Worm (Caenorhabditis elegans): ENCODE data around the gene str-8.
"Not testable (repeated sequence)": the region's sequence is repeated elsewhere in the genome, so short reads cannot be mapped to it uniquely, and the experiment has no call there.

The str-8 gene

ce11 chrV:15773941-15774340, 19.1 kb downstream of the str-8 start:
- TF ChIP-seq T22C8.4 (GFP tag; IDR thresholded peaks at IDR 0.05), result no peak
- no peak for TF ChIP-seq tab-1 (GFP tag; IDR thresholded peaks at IDR 0.05)
- TF ChIP-seq ztf-29 (GFP tag; IDR thresholded peaks at IDR 0.05), result no peak
- no peak for TF ChIP-seq med-1 (GFP tag; optimal IDR thresholded peaks at IDR 0.05; ENCODE audit: insufficient read depth)
- TF ChIP-seq klf-2 (GFP tag; conservative IDR thresholded peaks at IDR 0.05), result no peak
- TF ChIP-seq ref-1 (GFP tag; conservative IDR thresholded peaks at IDR 0.05), result no peak
- TF ChIP-seq cog-1 (tag; optimal IDR thresholded peaks at IDR 0.05), result no peak

- no peak for TF ChIP-seq cog-1 (tag; optimal IDR thresholded peaks at IDR 0.05)
- no peak for TF ChIP-seq med-1 (GFP tag; optimal IDR thresholded peaks at IDR 0.05; ENCODE audit: insufficient read depth)
- TF ChIP-seq tab-1 (GFP tag; IDR thresholded peaks at IDR 0.05), result no peak
- TF ChIP-seq T22C8.4 (GFP tag; IDR thresholded peaks at IDR 0.05), result no peak
- TF ChIP-seq flt-1 (GFP tag; IDR thresholded peaks at IDR 0.05), result no peak
- TF ChIP-seq ref-1 (GFP tag; conservative IDR thresholded peaks at IDR 0.05), result no peak
- no peak for TF ChIP-seq klf-2 (GFP tag; conservative IDR thresholded peaks at IDR 0.05)
- no peak for TF ChIP-seq ztf-23 (GFP tag; IDR thresholded peaks at IDR 0.05)
- no peak for TF ChIP-seq ztf-29 (GFP tag; IDR thresholded peaks at IDR 0.05)
Measured at ce11 chrV:15776651-15777050, 21.8 kb downstream of the str-8 start, which contains the start of gene nhr-283. TSS of gene nhr-283 (minus strand) at chrV:15776751.

- TF ChIP-seq klf-2 (GFP tag; conservative IDR thresholded peaks at IDR 0.05) (no peak), ref-1 (GFP tag; conservative IDR thresholded peaks at IDR 0.05) (no peak), tab-1 (GFP tag; IDR thresholded peaks at IDR 0.05) (no peak), med-1 (GFP tag; optimal IDR thresholded peaks at IDR 0.05; ENCODE audit: insufficient read depth) (no peak), ztf-29 (GFP tag; IDR thresholded peaks at IDR 0.05) (no peak)
Measured at ce11 chrV:15779128-15779729, 24.4 kb downstream of the str-8 start, which contains the start of the genes nhr-285 and irld-52. TSS of gene nhr-285 (minus strand) at chrV:15779228. TSS of gene irld-52 (plus strand) at chrV:15779679.

- no peak for TF ChIP-seq ztf-23 (GFP tag; IDR thresholded peaks at IDR 0.05)
- no peak for TF ChIP-seq tab-1 (GFP tag; IDR thresholded peaks at IDR 0.05)
- TF ChIP-seq med-1 (GFP tag; optimal IDR thresholded peaks at IDR 0.05; ENCODE audit: insufficient read depth), result no peak
- TF ChIP-seq klf-2 (GFP tag; conservative IDR thresholded peaks at IDR 0.05), result no peak
- TF ChIP-seq T22C8.4 (GFP tag; IDR thresholded peaks at IDR 0.05), result no peak
- TF ChIP-seq ztf-29 (GFP tag; IDR thresholded peaks at IDR 0.05), result no peak
- TF ChIP-seq ref-1 (GFP tag; conservative IDR thresholded peaks at IDR 0.05), result no peak
- TF ChIP-seq cog-1 (tag; optimal IDR thresholded peaks at IDR 0.05), result no peak
- no peak for TF ChIP-seq flt-1 (GFP tag; IDR thresholded peaks at IDR 0.05)
Measured at ce11 chrV:15781086-15781485, 26.3 kb downstream of the str-8 start, which contains the start of gene T26E4.2. TSS of gene T26E4.2 (plus strand) at chrV:15781386.

- TF ChIP-seq T22C8.4 (GFP tag; IDR thresholded peaks at IDR 0.05) (no peak), ref-1 (GFP tag; conservative IDR thresholded peaks at IDR 0.05) (no peak), flt-1 (GFP tag; IDR thresholded peaks at IDR 0.05) (no peak), ztf-23 (GFP tag; IDR thresholded peaks at IDR 0.05) (no peak), klf-2 (GFP tag; conservative IDR thresholded peaks at IDR 0.05) (no peak), cog-1 (tag; optimal IDR thresholded peaks at IDR 0.05) (no peak), ztf-29 (GFP tag; IDR thresholded peaks at IDR 0.05) (no peak), tab-1 (GFP tag; IDR thresholded peaks at IDR 0.05) (no peak), med-1 (GFP tag; optimal IDR thresholded peaks at IDR 0.05; ENCODE audit: insufficient read depth) (no peak)
Measured at ce11 chrV:15782494-15782893, 27.7 kb downstream of the str-8 start, which contains the start of gene T26E4.3. TSS of gene T26E4.3 (plus strand) at chrV:15782794.

ce11 chrV:15792409-15792808, 37.6 kb downstream of the str-8 start, which contains the start of gene T26E4.4:
TSS of gene T26E4.4 (minus strand) at chrV:15792509.
- TF ChIP-seq ztf-29 (GFP tag; IDR thresholded peaks at IDR 0.05) (no peak), tab-1 (GFP tag; IDR thresholded peaks at IDR 0.05) (no peak), ref-1 (GFP tag; conservative IDR thresholded peaks at IDR 0.05) (no peak), cog-1 (tag; optimal IDR thresholded peaks at IDR 0.05) (no peak), flt-1 (GFP tag; IDR thresholded peaks at IDR 0.05) (no peak), ztf-23 (GFP tag; IDR thresholded peaks at IDR 0.05) (no peak), med-1 (GFP tag; optimal IDR thresholded peaks at IDR 0.05; ENCODE audit: insufficient read depth) (no peak), T22C8.4 (GFP tag; IDR thresholded peaks at IDR 0.05) (no peak), klf-2 (GFP tag; conservative IDR thresholded peaks at IDR 0.05) (no peak)

- TF ChIP-seq med-1 (GFP tag; optimal IDR thresholded peaks at IDR 0.05; ENCODE audit: insufficient read depth) (no peak), ref-1 (GFP tag; conservative IDR thresholded peaks at IDR 0.05) (no peak), ztf-23 (GFP tag; IDR thresholded peaks at IDR 0.05) (no peak)
Measured at ce11 chrV:15793270-15793669, 38.4 kb downstream of the str-8 start, which contains the start of gene T26E4.7. TSS of gene T26E4.7 (plus strand) at chrV:15793570.

- TF ChIP-seq T22C8.4 (GFP tag; IDR thresholded peaks at IDR 0.05), result no peak
Measured at ce11 chrV:15796087-15796486, 41.3 kb downstream of the str-8 start, which contains the start of gene nhr-223. TSS of gene nhr-223 (plus strand) at chrV:15796387.

- no peak for TF ChIP-seq T22C8.4 (GFP tag; IDR thresholded peaks at IDR 0.05)
- no peak for TF ChIP-seq ztf-23 (GFP tag; IDR thresholded peaks at IDR 0.05)
- no peak for TF ChIP-seq cog-1 (tag; optimal IDR thresholded peaks at IDR 0.05)
- TF ChIP-seq flt-1 (GFP tag; IDR thresholded peaks at IDR 0.05), result no peak
- TF ChIP-seq ztf-29 (GFP tag; IDR thresholded peaks at IDR 0.05), result no peak
- TF ChIP-seq ref-1 (GFP tag; conservative IDR thresholded peaks at IDR 0.05), result no peak
- TF ChIP-seq klf-2 (GFP tag; conservative IDR thresholded peaks at IDR 0.05), result no peak
- TF ChIP-seq med-1 (GFP tag; optimal IDR thresholded peaks at IDR 0.05; ENCODE audit: insufficient read depth), result no peak
- TF ChIP-seq tab-1 (GFP tag; IDR thresholded peaks at IDR 0.05), result no peak
Measured at ce11 chrV:15798108-15798507, 43.3 kb downstream of the str-8 start, which contains the start of gene T26E4.10. TSS of gene T26E4.10 (minus strand) at chrV:15798208.

ce11 chrV:15802623-15803022, 47.8 kb downstream of the str-8 start, which contains the start of gene T26E4.9:
TSS of gene T26E4.9 (minus strand) at chrV:15802723.
- not testable (repeated sequence) for TF ChIP-seq cog-1 (tag; optimal IDR thresholded peaks at IDR 0.05); klf-2 (GFP tag; conservative IDR thresholded peaks at IDR 0.05); med-1 (GFP tag; optimal IDR thresholded peaks at IDR 0.05; ENCODE audit: insufficient read depth)
